Fruit fly (Drosophila melanogaster): ENCODE data around the gene DZIP1.

dm6 chr3R:24543033-24543675 is 28.1 kb downstream of the DZIP1 start:
- TF ChIP-seq gl (tag; optimal IDR thresholded peaks at IDR 0.05), result peak; percentile 52
- TF ChIP-seq CG12605 (GFP tag; IDR thresholded peaks at IDR 0.05), result peak; percentile 93
- no peak for TF ChIP-seq CG8301 (tag; optimal IDR thresholded peaks at IDR 0.05)
- peak; percentile 96 for TF ChIP-seq CG32121 (GFP tag; IDR thresholded peaks at IDR 0.05)
- peak; percentile 97 for TF ChIP-seq Ets98B (GFP tag; IDR thresholded peaks at IDR 0.05)
- peak; percentile 92 for TF ChIP-seq Pif1A (GFP tag; optimal IDR thresholded peaks at IDR 0.05)
- TF ChIP-seq CG15710 (tag; optimal IDR thresholded peaks at IDR 0.05), result peak; percentile 90
- TF ChIP-seq CG34367 (tag; optimal IDR thresholded peaks at IDR 0.05), result peak; percentile 87
- TF ChIP-seq EcR (GFP tag; optimal IDR thresholded peaks at IDR 0.05), result peak; percentile 37
- TF ChIP-seq Pif1B (GFP tag; optimal IDR thresholded peaks at IDR 0.05), result peak; percentile 89
- TF ChIP-seq Snoo (tag; optimal IDR thresholded peaks at IDR 0.05), result peak; percentile 92
- no peak for TF ChIP-seq CG14655 (GFP tag; optimal IDR thresholded peaks at IDR 0.05)
